Worm (Caenorhabditis elegans) whole organism, L1 larva: ENCODE results near the gene B0546.3.

Experiments used
- C04F5.9 ChIP-seq: sonication (generic microtip); optimal IDR thresholded peaks from 2 replicates; lab custom pipeline; 2016; ENCODE audit warnings: missing genetic modification characterization, missing compliant biosample characterization
- C16A3.4 ChIP-seq: fragments of 150-350 bp; optimal IDR thresholded peaks from 2 replicates; lab custom pipeline; 2014; ENCODE audit warnings: missing biosample characterization, missing genetic modification characterization
- C34B4.2 ChIP-seq: sonication (generic microtip); optimal IDR thresholded peaks from 2 replicates; lab custom pipeline; 2017; ENCODE audit warnings: mild to moderate bottlenecking, missing genetic modification characterization, missing compliant biosample characterization
- F16B12.6 ChIP-seq: fragments of 150-350 bp; optimal IDR thresholded peaks from 2 replicates; lab custom pipeline; 2014; ENCODE audit warnings: missing biosample characterization, missing genetic modification characterization
- Y116A8C.19 ChIP-seq: sonication (generic microtip); optimal IDR thresholded peaks from 2 replicates; lab custom pipeline; 2016; ENCODE audit warnings: missing compliant biosample characterization, missing genetic modification characterization, borderline replicate concordance
- aly-2 ChIP-seq: fragments of 150-350 bp; optimal IDR thresholded peaks from 2 replicates; lab custom pipeline; 2014; ENCODE audit warnings: missing biosample characterization, missing genetic modification characterization
- ama-1 ChIP-seq: fragments of 150-350 bp; optimal IDR thresholded peaks from 2 replicates; lab custom pipeline; 2014
- blmp-1 ChIP-seq: fragments of 150-350 bp; optimal IDR thresholded peaks from 2 replicates; lab custom pipeline; 2014; ENCODE audit warnings: missing biosample characterization, missing genetic modification characterization
- ceh-63 ChIP-seq: fragments of 200-800 bp; sonication (Bioruptor generic); optimal IDR thresholded peaks from 2 replicates; lab custom pipeline; 2018; ENCODE audit warnings: mild to moderate bottlenecking, missing genetic modification characterization, missing compliant biosample characterization
- ceh-82 ChIP-seq, 3 experiments: fragments of 150-350 bp in 1 of 3; sonication (generic microtip) in 2 of 3; optimal IDR thresholded peaks; 2 replicates each; lab custom pipeline; 2014 to 2017; ENCODE audit warnings: missing biosample characterization in 3 of 3, missing genetic modification characterization in 3 of 3
- ceh-88 ChIP-seq: fragments of 200-800 bp; sonication (Bioruptor generic); IDR thresholded peaks from 2 replicates; pipeline ENCODE4 v1.3.6; 2022; ENCODE audit warnings: missing genetic modification characterization, missing compliant biosample characterization
- ceh-90 ChIP-seq: sonication (generic microtip); optimal IDR thresholded peaks from 2 replicates; lab custom pipeline; 2016; ENCODE audit warnings: missing genetic modification characterization, missing compliant biosample characterization
- ces-1 ChIP-seq: fragments of 150-350 bp; optimal IDR thresholded peaks from 2 replicates; lab custom pipeline; 2014; ENCODE audit warnings: missing biosample characterization, missing genetic modification reagents, missing genetic modification characterization
- dpl-1 ChIP-seq, 3 experiments: fragments of 150-350 bp in 2 of 3; sonication (generic microtip) in 1 of 3; optimal IDR thresholded peaks; 2 replicates each; lab custom pipeline; 2014 to 2017; ENCODE audit warnings: missing biosample characterization in 3 of 3, missing genetic modification characterization in 3 of 3, missing genetic modification reagents in 3 of 3
- dsc-1 ChIP-seq: sonication (generic microtip); optimal IDR thresholded peaks from 2 replicates; lab custom pipeline; 2016; ENCODE audit warnings: mild to moderate bottlenecking, missing genetic modification characterization, missing compliant biosample characterization
- efl-1 ChIP-seq, 4 experiments: fragments of 150-350 bp; optimal IDR thresholded peaks in 3 of 4; peaks in 1 of 4; 1 replicate in 1 of 4; 2 replicates in 3 of 4; lab custom pipeline; 2014; ENCODE audit warnings: missing biosample characterization in 2 of 4, missing genetic modification characterization in 2 of 4, missing genetic modification reagents in 2 of 4
- egl-13 ChIP-seq: sonication (generic microtip); optimal IDR thresholded peaks from 2 replicates; lab custom pipeline; 2016; ENCODE audit warnings: missing genotype, missing genetic modification reagents, missing genetic modification characterization, missing compliant biosample characterization
- egl-27 ChIP-seq, 2 experiments: fragments of 150-350 bp in 1 of 2; sonication (generic microtip); optimal IDR thresholded peaks; 3 replicates each; lab custom pipeline; 2017 to 2018; ENCODE audit warnings: missing biosample characterization in 2 of 2, missing genetic modification characterization in 2 of 2, missing genetic modification reagents in 2 of 2
- elt-2 ChIP-seq: sonication (generic microtip); optimal IDR thresholded peaks from 2 replicates; lab custom pipeline; 2016; ENCODE audit warnings: missing genetic modification characterization, mild to moderate bottlenecking, inconsistent platforms, missing compliant biosample characterization, missing genetic modification reagents
- fkh-4 ChIP-seq: sonication (generic microtip); optimal IDR thresholded peaks from 2 replicates; lab custom pipeline; 2016; ENCODE audit warnings: missing compliant biosample characterization, missing genetic modification characterization, borderline replicate concordance
- fkh-8 ChIP-seq: sonication (generic microtip); optimal IDR thresholded peaks from 2 replicates; lab custom pipeline; 2016; ENCODE audit warnings: mild to moderate bottlenecking, missing genetic modification characterization, missing compliant biosample characterization
- fos-1 ChIP-seq: fragments of 150-350 bp; optimal IDR thresholded peaks from 2 replicates; lab custom pipeline; 2014; ENCODE audit warnings: missing biosample characterization, missing genetic modification characterization
- hlh-4 ChIP-seq: sonication (generic microtip); optimal IDR thresholded peaks from 2 replicates; lab custom pipeline; 2016; ENCODE audit warnings: mild to moderate bottlenecking, missing genetic modification characterization, missing compliant biosample characterization
- irx-1 ChIP-seq: sonication (generic microtip); optimal IDR thresholded peaks from 2 replicates; lab custom pipeline; 2016; ENCODE audit warnings: missing genetic modification characterization, missing compliant biosample characterization
- jun-1 ChIP-seq: fragments of 150-350 bp; optimal IDR thresholded peaks from 2 replicates; lab custom pipeline; 2014; ENCODE audit warnings: missing biosample characterization, missing genetic modification reagents, missing genetic modification characterization
- lin-13 ChIP-seq: fragments of 150-350 bp; optimal IDR thresholded peaks from 2 replicates; lab custom pipeline; 2014; ENCODE audit warnings: missing biosample characterization, missing genetic modification reagents, missing genetic modification characterization
- lin-14 ChIP-seq: fragments of 200-800 bp; sonication (Bioruptor generic); optimal IDR thresholded peaks from 2 replicates; lab custom pipeline; 2018; ENCODE audit warnings: mild to moderate bottlenecking, missing genetic modification characterization, moderate library complexity, missing compliant biosample characterization
- lin-39 ChIP-seq: fragments of 150-350 bp; optimal IDR thresholded peaks from 2 replicates; lab custom pipeline; 2014; ENCODE audit warnings: missing biosample characterization, missing genetic modification reagents, missing genetic modification characterization
- lir-3 ChIP-seq: sonication (generic microtip); optimal IDR thresholded peaks from 2 replicates; lab custom pipeline; 2016; ENCODE audit warnings: mild to moderate bottlenecking, missing genetic modification characterization, moderate library complexity, missing compliant biosample characterization; ENCODE audit not compliant: poor library complexity
- mdl-1 ChIP-seq, 2 experiments: fragments of 150-350 bp; optimal IDR thresholded peaks; 2 replicates each; lab custom pipeline; 2014 to 2017; ENCODE audit warnings: missing biosample characterization in 2 of 2, missing genetic modification characterization in 2 of 2, inconsistent platforms in 1 of 2
- mep-1 ChIP-seq: fragments of 150-350 bp; optimal IDR thresholded peaks from 2 replicates; lab custom pipeline; 2014; ENCODE audit warnings: missing biosample characterization, missing genetic modification characterization
- nhr-11 ChIP-seq: fragments of 150-350 bp; optimal IDR thresholded peaks from 2 replicates; lab custom pipeline; 2014; ENCODE audit warnings: missing biosample characterization, missing genetic modification characterization
- nhr-237 ChIP-seq: fragments of 150-350 bp; optimal IDR thresholded peaks from 2 replicates; lab custom pipeline; 2014; ENCODE audit warnings: missing biosample characterization, missing genetic modification characterization
- nhr-28 ChIP-seq: fragments of 150-350 bp; optimal IDR thresholded peaks from 2 replicates; lab custom pipeline; 2014; ENCODE audit warnings: missing biosample characterization, missing genetic modification characterization
- nhr-47 ChIP-seq: sonication (generic microtip); optimal IDR thresholded peaks from 2 replicates; lab custom pipeline; 2016; ENCODE audit warnings: mild to moderate bottlenecking, missing genetic modification characterization, moderate library complexity, missing compliant biosample characterization
- nhr-77 ChIP-seq: fragments of 150-350 bp; optimal IDR thresholded peaks from 2 replicates; lab custom pipeline; 2014; ENCODE audit warnings: missing biosample characterization, missing genetic modification characterization
- pag-3 ChIP-seq: sonication (generic microtip); optimal IDR thresholded peaks from 2 replicates; lab custom pipeline; 2017; ENCODE audit warnings: missing genetic modification characterization, mild to moderate bottlenecking, missing compliant biosample characterization, antibody characterized with exemption, borderline replicate concordance; ENCODE audit not compliant: insufficient read depth
- pqm-1 ChIP-seq: sonication (generic microtip); optimal IDR thresholded peaks from 3 replicates; lab custom pipeline; 2017; ENCODE audit warnings: missing biosample characterization, missing genetic modification characterization
- rnt-1 ChIP-seq: sonication (generic microtip); optimal IDR thresholded peaks from 2 replicates; lab custom pipeline; 2016; ENCODE audit warnings: mild to moderate bottlenecking, missing genetic modification characterization, moderate library complexity, missing compliant biosample characterization
- snpc-4 ChIP-seq: fragments of 150-350 bp; optimal IDR thresholded peaks from 2 replicates; lab custom pipeline; 2014; ENCODE audit warnings: missing biosample characterization, missing genetic modification characterization
- snu-23 ChIP-seq: sonication (generic microtip); optimal IDR thresholded peaks from 2 replicates; lab custom pipeline; 2016; ENCODE audit warnings: missing genetic modification characterization, missing compliant biosample characterization
- sox-4 ChIP-seq: sonication (generic microtip); optimal IDR thresholded peaks from 2 replicates; lab custom pipeline; 2016; ENCODE audit warnings: missing genetic modification characterization, missing compliant biosample characterization
- sup-37 ChIP-seq: fragments of 200-800 bp; sonication (Bioruptor generic); optimal IDR thresholded peaks from 2 replicates; lab custom pipeline; 2018; ENCODE audit warnings: mild to moderate bottlenecking, missing genetic modification characterization, missing compliant biosample characterization
- tbx-2 ChIP-seq: sonication (generic microtip); optimal IDR thresholded peaks from 2 replicates; lab custom pipeline; 2016; ENCODE audit warnings: missing genetic modification characterization, missing compliant biosample characterization
- unc-130 ChIP-seq: fragments of 150-350 bp; optimal IDR thresholded peaks from 2 replicates; lab custom pipeline; 2017; ENCODE audit warnings: missing biosample characterization, missing genetic modification characterization, inconsistent platforms
- unc-30 ChIP-seq: sonication (generic microtip); optimal IDR thresholded peaks from 2 replicates; lab custom pipeline; 2017; ENCODE audit warnings: missing biosample characterization, missing genetic modification characterization
- unc-62 ChIP-seq: fragments of 150-350 bp; optimal IDR thresholded peaks from 2 replicates; lab custom pipeline; 2014; ENCODE audit warnings: missing biosample characterization, missing genetic modification reagents, missing genetic modification characterization
- unc-86 ChIP-seq: sonication (generic microtip); optimal IDR thresholded peaks from 2 replicates; lab custom pipeline; 2016; ENCODE audit warnings: missing genetic modification characterization, missing compliant biosample characterization
- unc-98 ChIP-seq: fragments of 200-800 bp; sonication (Bioruptor generic); IDR thresholded peaks from 2 replicates; pipeline ENCODE4 v1.3.6; 2022; ENCODE audit warnings: missing genetic modification characterization, missing compliant biosample characterization
- xbp-1 ChIP-seq: sonication (generic microtip); optimal IDR thresholded peaks from 2 replicates; lab custom pipeline; 2016; ENCODE audit warnings: missing genetic modification characterization, missing compliant biosample characterization
- zag-1 ChIP-seq: fragments of 150-350 bp; optimal IDR thresholded peaks from 2 replicates; lab custom pipeline; 2014; ENCODE audit warnings: missing biosample characterization, missing genetic modification characterization
- ztf-11 ChIP-seq, 2 experiments: sonication (generic microtip); optimal IDR thresholded peaks; 2 replicates each; lab custom pipeline; 2016 to 2017; ENCODE audit warnings: missing genetic modification characterization in 2 of 2, missing biosample characterization in 1 of 2, missing compliant biosample characterization in 1 of 2
- ztf-4 ChIP-seq: fragments of 150-350 bp; optimal IDR thresholded peaks from 2 replicates; lab custom pipeline; 2014; ENCODE audit warnings: missing biosample characterization, missing genetic modification characterization

Gene B0546.3

ce11 chrIV:3384593-3384992 is 2.0 kb upstream of the B0546.3 start:
- TF ChIP-seq lin-13 (peak; percentile 92), C04F5.9 (tag; lab: Kevin White, UChicago) (peak; percentile 66), ceh-90 (tag; lab: Kevin White, UChicago) (no peak), efl-1 (optimal IDR thresholded peaks at IDR 0.05; lab: Kevin White, UChicago) (peak; percentile 93 to 96), efl-1 (GFP tag; optimal IDR thresholded peaks at IDR 0.05 in 1 of 2; lab: Kevin White, UChicago) (peak; percentile 80 to 98), elt-2 (tag; lab: Kevin White, UChicago) (peak; percentile 86), tbx-2 (tag; lab: Kevin White, UChicago) (peak; percentile 95), snu-23 (GFP tag; lab: Kevin White, UChicago) (peak; percentile 97), unc-130 (tag; lab: Kevin White, UChicago) (no peak), nhr-28 (tag; lab: Kevin White, UChicago) (no peak), lin-14 (GFP tag; lab: Kevin White, UChicago) (peak; percentile 98), nhr-237 (peak; percentile 11), ztf-11 (tag; optimal IDR thresholded peaks at IDR 0.05; lab: Kevin White, UChicago) (peak in 1 of 2 experiments; percentile 83), F16B12.6 (peak; percentile 74), dsc-1 (tag; lab: Kevin White, UChicago) (peak; percentile 90), mdl-1 (tag; optimal IDR thresholded peaks at IDR 0.05; lab: Kevin White, UChicago) (peak; percentile 58 to 95), ceh-88 (peak; percentile 84), rnt-1 (tag; lab: Kevin White, UChicago) (peak; percentile 92), unc-62 (GFP tag; lab: Kevin White, UChicago) (no peak), mep-1 (tag; lab: Kevin White, UChicago) (peak; percentile 89), fkh-4 (tag; lab: Kevin White, UChicago) (peak; percentile 49), aly-2 (tag; lab: Kevin White, UChicago) (no peak), ceh-82 (tag; optimal IDR thresholded peaks at IDR 0.05; lab: Kevin White, UChicago) (peak; percentile 49 to 92 (median 82)), dpl-1 (GFP tag; optimal IDR thresholded peaks at IDR 0.05; lab: Kevin White, UChicago) (peak; percentile 81 to 83 (median 82)), sox-4 (peak; percentile 78), blmp-1 (peak; percentile 99), nhr-47 (tag; lab: Kevin White, UChicago) (peak; percentile 97), ama-1 (lab: Kevin White, UChicago) (no peak), zag-1 (tag; lab: Kevin White, UChicago) (no peak), Y116A8C.19 (tag; lab: Kevin White, UChicago) (no peak), egl-13 (peak; percentile 86), ces-1 (GFP tag; lab: Kevin White, UChicago) (no peak), unc-98 (0 out of 2 replicates have a peak, but pooled peaks have one; percentile 36), lir-3 (no peak), nhr-77 (tag; lab: Kevin White, UChicago) (peak; percentile 78), C16A3.4 (tag; lab: Kevin White, UChicago) (peak; percentile 65), sup-37 (peak; percentile 28), snpc-4 (tag; lab: Kevin White, UChicago) (peak; percentile 54), nhr-11 (tag; lab: Kevin White, UChicago) (peak; percentile 86), ceh-63 (GFP tag; lab: Kevin White, UChicago) (no peak), irx-1 (tag; lab: Kevin White, UChicago) (peak; percentile 86), pqm-1 (no peak), unc-86 (tag; lab: Kevin White, UChicago) (peak; percentile 97), pag-3 (tag; lab: Kevin White, UChicago) (no peak), fkh-8 (peak; percentile 94), fos-1 (tag; lab: Kevin White, UChicago) (peak; percentile 76), unc-30 (no peak), jun-1 (tag; lab: Kevin White, UChicago) (peak; percentile 87), hlh-4 (tag; lab: Kevin White, UChicago) (no peak), egl-27 (tag; optimal IDR thresholded peaks at IDR 0.05; lab: Kevin White, UChicago) (peak in 1 of 2 experiments; percentile 55), C34B4.2 (tag; lab: Kevin White, UChicago) (no peak), lin-39 (tag; lab: Kevin White, UChicago) (peak; percentile 80), xbp-1 (tag; lab: Kevin White, UChicago) (peak; percentile 93), ztf-4 (tag; lab: Kevin White, UChicago) (peak; percentile 82)
